Fruit fly (Drosophila melanogaster): ENCODE measurements around the gene CG43448.
A peak's percentile ranks its signal among the peaks of the same experiment; 100 is the strongest.

The CG43448 gene

DNA sequence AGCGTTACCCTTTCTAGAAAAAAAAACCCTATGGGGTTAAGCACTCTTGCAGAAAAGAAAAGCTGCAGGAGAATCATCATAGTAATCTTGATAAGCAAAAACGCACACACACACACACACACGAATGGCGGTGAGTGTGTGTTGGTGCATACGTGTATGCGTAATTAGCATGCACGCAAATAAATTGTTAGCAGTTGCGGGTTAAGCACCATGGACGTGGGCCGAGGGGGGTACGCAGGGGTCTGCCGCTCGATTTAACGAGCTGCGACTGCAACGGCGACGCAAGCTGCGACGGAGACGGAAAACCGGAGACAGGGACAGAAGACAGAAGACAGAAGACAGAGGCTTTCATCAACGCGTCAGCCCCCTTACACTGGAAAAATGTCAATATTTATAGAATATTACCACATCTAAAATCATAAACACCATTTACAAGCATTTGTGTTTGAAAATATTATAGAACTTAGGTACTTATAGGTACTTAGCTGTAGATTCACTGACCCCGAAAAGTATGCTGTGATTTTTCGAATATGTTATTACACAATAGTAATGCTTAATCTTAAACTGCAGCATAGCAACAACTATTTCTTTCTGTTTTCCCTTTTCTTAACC lies 27.2 kb upstream of the CG43448 start (continued):
- TF ChIP-seq CG6808 (GFP tag; optimal IDR thresholded peaks at IDR 0.05) (no peak), achi (GFP tag; optimal IDR thresholded peaks at IDR 0.05) (no peak), CG6792 (GFP tag; optimal IDR thresholded peaks at IDR 0.05) (no peak), CG31627 (GFP tag; optimal IDR thresholded peaks at IDR 0.05) (peak; percentile 5), spab (GFP tag; optimal IDR thresholded peaks at IDR 0.05) (no peak), Met (GFP tag; optimal IDR thresholded peaks at IDR 0.05) (no peak), ss (GFP tag; optimal IDR thresholded peaks at IDR 0.05) (peak in 1 of 2 experiments; percentile 74), Sox102F (GFP tag; optimal IDR thresholded peaks at IDR 0.05) (no peak), CG1621 (tag; optimal IDR thresholded peaks at IDR 0.05) (peak; percentile 16), Hr38 (GFP tag; optimal IDR thresholded peaks at IDR 0.05) (no peak), Hr4 (GFP tag; optimal IDR thresholded peaks at IDR 0.05) (no peak), topi (GFP tag; optimal IDR thresholded peaks at IDR 0.05) (no peak), Ets96B (tag; optimal IDR thresholded peaks at IDR 0.05) (peak; percentile 71), CG11762 (GFP tag; optimal IDR thresholded peaks at IDR 0.05; ENCODE audit: insufficient read depth) (no peak), dsx (GFP tag; optimal IDR thresholded peaks at IDR 0.05; ENCODE audit: poor library complexity, severe bottlenecking) (no peak), cyc (GFP tag; optimal IDR thresholded peaks at IDR 0.05) (no peak), CG11902 (GFP tag; optimal IDR thresholded peaks at IDR 0.05) (no peak), esn (GFP tag; optimal IDR thresholded peaks at IDR 0.05) (no peak), svp (GFP tag) (no peak), CG8632 (GFP tag; optimal IDR thresholded peaks at IDR 0.05) (no peak)

DNA sequence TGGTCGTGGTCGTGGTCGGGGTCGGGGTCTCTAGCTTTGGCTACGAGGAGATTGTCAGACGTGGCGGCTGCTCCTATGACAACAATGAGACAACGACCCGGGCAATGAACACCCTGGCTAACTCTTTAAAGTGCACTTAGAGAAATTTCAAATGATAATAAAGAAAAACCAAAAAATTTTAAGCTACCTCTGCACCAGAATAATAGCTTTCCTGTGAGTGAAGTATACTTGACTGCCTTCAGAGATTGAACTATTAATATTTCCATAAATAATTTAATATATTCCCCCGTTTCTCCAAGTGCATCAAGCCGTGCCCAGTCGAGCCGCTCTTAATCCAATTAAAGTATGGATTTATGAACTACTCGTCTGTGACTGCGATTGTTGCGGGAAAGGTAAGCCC lies 26.2 kb upstream of the CG43448 start:
- TF ChIP-seq acj6 (GFP tag; optimal IDR thresholded peaks at IDR 0.05) (peak; percentile 66), CG11294 (GFP tag; IDR thresholded peaks at IDR 0.05) (no peak), ss (GFP tag; optimal IDR thresholded peaks at IDR 0.05) (peak; percentile 62 to 77), CG3032 (tag; optimal IDR thresholded peaks at IDR 0.05) (peak; percentile 74), CG8319 (GFP tag; optimal IDR thresholded peaks at IDR 0.05) (no peak), Eip78C (GFP tag) (peak; percentile 93), CG11902 (GFP tag; optimal IDR thresholded peaks at IDR 0.05) (no peak), svp (GFP tag) (peak; percentile 87), Hr4 (GFP tag; optimal IDR thresholded peaks at IDR 0.05) (peak; percentile 49), CG16779 (tag; optimal IDR thresholded peaks at IDR 0.05) (peak; percentile 58), CG8119 (GFP tag; IDR thresholded peaks at IDR 0.05) (peak; percentile 73), CG6163 (GFP tag; IDR thresholded peaks at IDR 0.05) (peak; percentile 88), CG15336 (GFP tag; IDR thresholded peaks at IDR 0.05) (peak; percentile 68), Ets21C (GFP tag; optimal IDR thresholded peaks at IDR 0.05) (no peak), achi (GFP tag; optimal IDR thresholded peaks at IDR 0.05) (peak; percentile 23), Smox (GFP tag; optimal IDR thresholded peaks at IDR 0.05) (peak; percentile 16), CG3919 (GFP tag; optimal IDR thresholded peaks at IDR 0.05) (peak; percentile 45), CG4318 (GFP tag; optimal IDR thresholded peaks at IDR 0.05) (peak; percentile 31), CG6808 (GFP tag; optimal IDR thresholded peaks at IDR 0.05) (peak; percentile 35), Met (GFP tag; optimal IDR thresholded peaks at IDR 0.05) (peak; percentile 73), eg (GFP tag; IDR thresholded peaks at IDR 0.05) (0 out of 3 replicates have a peak, but pooled peaks have one; percentile 44), CG6276 (GFP tag; optimal IDR thresholded peaks at IDR 0.05) (no peak), cyc (GFP tag; optimal IDR thresholded peaks at IDR 0.05) (no peak), Sox102F (GFP tag; optimal IDR thresholded peaks at IDR 0.05) (no peak), lz (GFP tag; optimal IDR thresholded peaks at IDR 0.05) (peak; percentile 17), dsx (GFP tag; optimal IDR thresholded peaks at IDR 0.05; ENCODE audit: poor library complexity, severe bottlenecking) (peak; percentile 74), CG31627 (GFP tag; optimal IDR thresholded peaks at IDR 0.05) (peak; percentile 2), CG32006 (GFP tag; optimal IDR thresholded peaks at IDR 0.05) (peak; percentile 67), CG7368 (GFP tag; optimal IDR thresholded peaks at IDR 0.05) (no peak), Eip93F (GFP tag; optimal IDR thresholded peaks at IDR 0.05) (no peak), topi (GFP tag; optimal IDR thresholded peaks at IDR 0.05) (peak; percentile 55), CG9139 (GFP tag; optimal IDR thresholded peaks at IDR 0.05) (peak; percentile 23), CG6854 (GFP tag; optimal IDR thresholded peaks at IDR 0.05) (no peak), Blimp-1 (GFP tag; optimal IDR thresholded peaks at IDR 0.05) (no peak), net (GFP tag; optimal IDR thresholded peaks at IDR 0.05) (peak; percentile 52), CG8632 (GFP tag; optimal IDR thresholded peaks at IDR 0.05) (peak; percentile 30), Sox14 (GFP tag; optimal IDR thresholded peaks at IDR 0.05) (peak; percentile 34), CG6792 (GFP tag; optimal IDR thresholded peaks at IDR 0.05) (peak; percentile 64), vri (GFP tag; optimal IDR thresholded peaks at IDR 0.05) (no peak), CG11762 (GFP tag; optimal IDR thresholded peaks at IDR 0.05; ENCODE audit: insufficient read depth) (no peak), fd85E (GFP tag; optimal IDR thresholded peaks at IDR 0.05) (no peak), CG10631 (GFP tag; optimal IDR thresholded peaks at IDR 0.05) (peak; percentile 81)
